Worm (Caenorhabditis elegans) whole organism, dauer: ENCODE data around the gene F08D12.2.

ENCODE experiments used
- unc-62 ChIP-seq: sonication (generic microtip); optimal IDR thresholded peaks from 2 replicates; lab custom pipeline; 2017; ENCODE audit warnings: missing biosample characterization, missing genetic modification reagents, missing genetic modification characterization

The F08D12.2 gene

ce11 chrII:2796431-2796830, 15.0 kb downstream of the F08D12.2 start:
- TF ChIP-seq unc-62 (GFP tag; lab: Kevin White, UChicago): no peak

DNA sequence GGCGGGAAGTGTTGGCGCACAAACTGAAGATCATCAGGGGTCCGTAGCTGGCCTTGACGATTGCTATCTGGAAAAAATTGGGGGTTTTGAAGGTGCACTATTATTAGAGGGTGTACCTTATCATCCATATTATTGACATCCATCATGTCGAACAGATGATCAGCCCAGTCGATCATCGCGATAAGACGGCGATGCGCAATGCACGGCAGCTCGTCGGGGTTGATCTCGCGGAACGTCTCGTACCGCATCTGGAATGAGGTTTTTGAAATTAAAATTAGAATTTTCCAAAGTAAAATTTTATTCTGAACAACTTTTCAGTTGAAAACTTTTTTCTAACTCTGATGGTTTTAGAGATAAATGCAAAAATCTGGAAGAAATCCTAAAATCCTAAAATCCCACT, 16.5 kb downstream of the F08D12.2 start:
- no peak for TF ChIP-seq unc-62 (GFP tag; lab: Kevin White, UChicago)

DNA sequence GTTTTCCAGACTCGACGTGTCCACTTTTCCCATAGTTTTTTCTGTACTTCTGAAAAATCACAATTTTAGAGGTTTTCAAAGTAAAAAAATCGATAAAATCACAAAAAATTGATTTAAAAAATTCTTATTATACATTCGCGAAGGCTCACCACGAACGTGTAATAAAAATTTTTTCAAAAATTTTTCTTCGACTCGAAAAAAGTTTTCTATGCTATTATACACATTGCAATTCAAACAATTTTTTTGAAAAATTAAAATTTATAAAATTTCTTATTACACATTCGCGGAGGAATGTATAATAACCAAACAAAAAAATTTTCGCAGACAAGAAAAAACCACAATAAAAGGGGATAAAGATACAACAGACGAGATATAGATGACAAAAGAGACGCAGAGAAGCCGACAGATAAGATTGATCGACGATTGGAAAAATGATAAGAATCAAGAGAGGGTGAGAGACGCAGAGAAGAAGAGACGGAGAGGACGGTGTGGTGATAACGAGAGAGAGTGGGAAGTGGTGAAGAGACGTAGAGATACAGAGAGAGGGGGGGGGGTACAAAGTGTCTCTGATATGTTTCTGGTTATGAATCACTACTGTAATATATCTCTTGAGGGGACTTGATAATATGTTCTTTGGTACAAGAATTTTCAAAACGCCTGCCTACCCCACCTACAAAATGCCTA, 19.2 kb downstream of the F08D12.2 start, which contains the start of gene nhr-119:
nhr-119 (minus strand) TSS at position 51 of the 684 bp plus-strand sequence.
- TF ChIP-seq unc-62 (GFP tag; lab: Kevin White, UChicago): no peak

ce11 chrII:2801764-2802163, 20.3 kb downstream of the F08D12.2 start:
- no peak for TF ChIP-seq unc-62 (GFP tag; lab: Kevin White, UChicago)

DNA sequence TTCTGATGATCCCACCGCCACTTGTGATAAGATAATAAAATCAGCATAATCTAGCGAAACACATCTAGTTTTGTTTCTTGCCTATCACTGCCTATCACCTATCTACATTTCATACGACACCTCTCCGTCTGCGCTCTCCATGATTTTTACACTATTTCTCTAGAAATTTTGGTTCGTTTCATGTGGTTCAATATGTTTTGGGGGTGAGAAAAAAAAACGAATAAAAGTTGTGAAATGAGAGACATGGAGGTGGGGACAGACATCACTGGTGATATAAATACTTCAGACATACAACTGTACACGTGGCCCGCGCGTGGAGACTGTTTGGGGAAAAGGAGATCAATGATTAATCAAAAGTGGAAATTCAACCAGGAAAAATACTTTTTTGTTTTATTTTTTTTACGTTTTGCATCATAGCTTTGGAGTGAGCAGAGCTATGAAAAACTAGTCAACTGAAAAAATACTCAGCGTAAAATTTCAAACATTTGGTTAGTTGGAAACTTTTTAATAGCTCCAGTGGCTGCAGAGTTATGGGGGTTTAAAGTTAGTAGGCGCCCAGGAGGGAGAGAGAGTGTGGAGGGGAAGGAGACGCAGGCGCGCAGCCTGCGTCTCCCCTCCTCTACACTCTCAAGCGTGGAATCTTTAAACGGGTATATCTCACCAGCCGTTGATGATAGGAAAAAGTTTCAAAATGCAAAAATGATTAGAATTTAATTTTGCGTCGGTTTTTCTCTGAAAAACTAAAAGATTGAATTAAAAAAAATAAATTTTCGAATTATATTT, 21.5 kb downstream of the F08D12.2 start:
- no peak for TF ChIP-seq unc-62 (GFP tag; lab: Kevin White, UChicago)

DNA sequence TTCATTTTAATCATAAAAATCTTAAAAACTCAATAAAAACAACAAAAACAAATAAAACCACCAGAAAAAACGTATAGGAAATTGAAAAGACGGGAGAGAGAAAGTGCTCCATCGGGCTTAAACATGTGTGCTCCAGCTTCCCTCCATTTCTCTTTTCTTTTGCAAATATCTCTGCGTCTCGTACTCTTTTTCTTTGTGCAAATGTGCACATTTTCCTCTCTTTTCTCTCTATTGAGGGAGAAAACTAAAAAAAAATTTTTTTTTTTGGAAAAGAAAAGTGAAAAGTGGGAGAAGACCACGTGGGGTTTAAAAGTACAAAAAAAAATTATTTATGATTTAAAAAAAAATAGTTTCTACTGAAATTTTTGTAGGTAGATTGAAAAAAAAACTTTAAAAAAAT, 22.8 kb downstream of the F08D12.2 start:
- no peak for TF ChIP-seq unc-62 (GFP tag; lab: Kevin White, UChicago)

DNA sequence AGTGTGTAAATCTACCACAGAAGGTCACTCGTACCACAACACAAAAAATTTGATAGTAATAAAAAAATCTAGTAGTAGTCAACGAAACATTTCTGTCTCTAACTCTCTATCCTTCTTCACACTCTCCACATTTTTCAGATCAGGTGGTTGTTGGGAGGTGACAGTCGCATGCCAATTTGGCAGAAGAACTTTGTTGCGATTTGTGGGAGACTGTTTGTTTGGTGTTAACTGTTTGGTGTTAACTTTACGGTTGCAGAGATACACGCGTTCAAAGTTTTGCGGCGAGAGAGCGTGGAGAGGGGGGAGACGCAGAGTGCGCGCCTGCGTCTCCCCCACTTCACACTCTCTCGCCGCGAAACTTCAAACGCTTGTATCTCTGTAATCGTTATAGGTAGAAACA, 23.5 kb downstream of the F08D12.2 start:
- no peak for TF ChIP-seq unc-62 (GFP tag; lab: Kevin White, UChicago)

- TF ChIP-seq unc-62 (GFP tag; lab: Kevin White, UChicago): no peak
These were observed 24.1 kb downstream of the F08D12.2 start for ce11 chrII:2805566-2805965.

- TF ChIP-seq unc-62 (GFP tag; lab: Kevin White, UChicago): no peak
These were observed 26.3 kb downstream of the F08D12.2 start, which contains the start of gene K12H6.12 for ce11 chrII:2807674-2808206. Gene K12H6.12 (plus strand): TSS chrII:2808156.

DNA sequence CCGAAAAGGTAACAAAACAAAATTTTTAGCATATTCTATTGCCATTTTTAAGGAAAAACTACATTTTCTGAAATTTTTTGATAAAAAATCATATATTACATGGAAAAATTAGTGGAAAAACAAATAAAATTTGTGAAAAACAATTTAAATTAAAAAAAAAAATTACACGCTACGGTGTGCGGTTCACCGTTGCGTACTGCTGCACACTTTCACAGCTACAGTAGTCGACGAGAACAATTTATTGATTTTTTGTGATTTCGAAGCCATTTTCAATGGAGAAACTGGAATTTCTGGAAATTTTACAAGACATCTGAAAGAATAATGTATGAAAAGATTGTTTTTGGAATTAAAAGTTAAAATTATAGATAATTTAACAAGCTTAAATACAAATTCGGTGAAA, 33.6 kb downstream of the F08D12.2 start:
- no peak for TF ChIP-seq unc-62 (GFP tag; lab: Kevin White, UChicago)

ce11 chrII:2815444-2815843, 34.0 kb downstream of the F08D12.2 start, which contains the start of gene K12H6.2:
Gene K12H6.2 (minus strand): TSS chrII:2815544.
- no peak for TF ChIP-seq unc-62 (GFP tag; lab: Kevin White, UChicago)

ce11 chrII:2816676-2817075, 35.2 kb downstream of the F08D12.2 start, which contains the start of gene set-13:
Gene set-13 (plus strand): TSS chrII:2816976.
- TF ChIP-seq unc-62 (GFP tag; lab: Kevin White, UChicago): no peak

- TF ChIP-seq unc-62 (GFP tag; lab: Kevin White, UChicago): no peak
These were observed 41.0 kb downstream of the F08D12.2 start, which contains the start of the genes fut-4 and K12H6.10 for ce11 chrII:2822435-2822920. Gene fut-4 (minus strand): TSS chrII:2822535. Gene K12H6.10 (plus strand): TSS chrII:2822870.

ce11 chrII:2824169-2824568, 42.7 kb downstream of the F08D12.2 start, which contains the start of the genes K12H6.4 and K12H6.9:
Gene K12H6.4 (minus strand): TSS chrII:2824269.
Gene K12H6.9 (plus strand): TSS chrII:2824404.
- TF ChIP-seq unc-62 (GFP tag; lab: Kevin White, UChicago): no peak

- TF ChIP-seq unc-62 (GFP tag; lab: Kevin White, UChicago): no peak
These were observed 44.6 kb downstream of the F08D12.2 start, which contains the start of gene K12H6.5 for ce11 chrII:2826073-2826472. Gene K12H6.5 (minus strand): TSS chrII:2826173.
